Fruit fly (Drosophila melanogaster) whole organism, embryonic: ENCODE data around the gene Mct1.
A peak's percentile ranks its signal among the peaks of the same experiment; 100 is the strongest.

ENCODE experiments used
- Adf1 ChIP-seq: fragments of 200-800 bp; sonication (Bioruptor generic); IDR thresholded peaks from 2 replicates; pipeline ENCODE4 v1.3.6; 2022; ENCODE audit warnings: missing biosample characterization, missing genetic modification characterization
- BEAF-32 ChIP-seq: fragments of 200-800 bp; sonication (Bioruptor generic); optimal IDR thresholded peaks from 3 replicates; lab custom pipeline; 2017; ENCODE audit warnings: missing biosample characterization, missing genetic modification characterization, mild to moderate bottlenecking, moderate library complexity, missing genetic modification reagents
- Blimp-1 ChIP-seq: fragments of 200-800 bp; sonication (Bioruptor generic); optimal IDR thresholded peaks from 3 replicates; lab custom pipeline; 2018; ENCODE audit warnings: missing biosample characterization, missing genetic modification characterization, mild to moderate bottlenecking, moderate library complexity, missing genetic modification reagents
- CG10209 ChIP-seq: fragments of 200-800 bp; sonication (Bioruptor generic); optimal IDR thresholded peaks from 3 replicates; lab custom pipeline; 2017; ENCODE audit warnings: missing biosample characterization, mild to moderate bottlenecking, missing genetic modification characterization, missing genetic modification reagents
- CG11504 ChIP-seq: fragments of 200-800 bp; sonication (Bioruptor generic); optimal IDR thresholded peaks from 3 replicates; lab custom pipeline; 2019; ENCODE audit warnings: missing biosample characterization, mild to moderate bottlenecking, missing genetic modification characterization, moderate library complexity
- CG12236 ChIP-seq: fragments of 200-800 bp; sonication (Bioruptor generic); optimal IDR thresholded peaks from 2 replicates; lab custom pipeline; 2016; ENCODE audit warnings: missing biosample characterization, missing genetic modification characterization
- CG12391 ChIP-seq: fragments of 200-800 bp; sonication (Bioruptor generic); optimal IDR thresholded peaks from 3 replicates; lab custom pipeline; 2018; ENCODE audit warnings: missing biosample characterization, mild to moderate bottlenecking, missing genetic modification characterization, moderate library complexity
- CG12769 ChIP-seq: fragments of 200-800 bp; sonication (Bioruptor generic); optimal IDR thresholded peaks from 2 replicates; lab custom pipeline; 2019; ENCODE audit warnings: missing biosample characterization, mild to moderate bottlenecking, missing genetic modification characterization, moderate library complexity
- CG12942 ChIP-seq: fragments of 200-800 bp; sonication (Bioruptor generic); optimal IDR thresholded peaks from 3 replicates; lab custom pipeline; 2016; ENCODE audit warnings: missing biosample characterization, missing genetic modification characterization
- CG14965 ChIP-seq: fragments of 200-800 bp; sonication (Bioruptor generic); optimal IDR thresholded peaks from 2 replicates; lab custom pipeline; 2016; ENCODE audit warnings: missing biosample characterization, missing genetic modification characterization, borderline replicate concordance
- CG15269 ChIP-seq: fragments of 200-800 bp; sonication (Bioruptor generic); optimal IDR thresholded peaks from 2 replicates; lab custom pipeline; 2018; ENCODE audit warnings: missing biosample characterization, mild to moderate bottlenecking, missing genetic modification characterization, moderate library complexity
- CG15696 ChIP-seq: fragments of 200-800 bp; sonication (Bioruptor generic); optimal IDR thresholded peaks from 2 replicates; lab custom pipeline; 2019; ENCODE audit warnings: missing biosample characterization, mild to moderate bottlenecking, missing genetic modification characterization, moderate library complexity
- CG17829 ChIP-seq: fragments of 200-800 bp; optimal IDR thresholded peaks from 2 replicates; lab custom pipeline; 2019; ENCODE audit warnings: missing biosample characterization, mild to moderate bottlenecking, missing genetic modification characterization, moderate library complexity
- CG2120 ChIP-seq: fragments of 200-800 bp; sonication (Bioruptor generic); optimal IDR thresholded peaks from 3 replicates; lab custom pipeline; 2016; ENCODE audit warnings: missing biosample characterization, missing genetic modification characterization
- CG3163 ChIP-seq: fragments of 200-800 bp; sonication (Bioruptor generic); optimal IDR thresholded peaks from 3 replicates; lab custom pipeline; 2016; ENCODE audit warnings: missing biosample characterization, missing genetic modification characterization
- CG32532 ChIP-seq: fragments of 200-800 bp; sonication (Bioruptor generic); IDR thresholded peaks from 2 replicates; pipeline ENCODE4 v1.3.6; 2022; ENCODE audit warnings: missing biosample characterization, missing genetic modification characterization
- CG34376 ChIP-seq: fragments of 200-800 bp; sonication (Bioruptor generic); optimal IDR thresholded peaks from 2 replicates; lab custom pipeline; 2018; ENCODE audit warnings: missing biosample characterization, mild to moderate bottlenecking, missing genetic modification characterization
- CG7786 ChIP-seq: fragments of 200-800 bp; sonication (Bioruptor generic); optimal IDR thresholded peaks from 2 replicates; lab custom pipeline; 2016; ENCODE audit warnings: missing biosample characterization, missing genetic modification characterization
- CG7987 ChIP-seq: fragments of 200-800 bp; sonication (Bioruptor generic); optimal IDR thresholded peaks from 2 replicates; lab custom pipeline; 2018; ENCODE audit warnings: missing biosample characterization, mild to moderate bottlenecking, missing genetic modification characterization, moderate library complexity
- CG8924 ChIP-seq: fragments of 200-800 bp; optimal IDR thresholded peaks from 3 replicates; lab custom pipeline; 2019; ENCODE audit warnings: missing biosample characterization, mild to moderate bottlenecking, missing genetic modification characterization, moderate library complexity
- CoRest ChIP-seq: fragments of 200-800 bp; sonication (Bioruptor generic); optimal IDR thresholded peaks from 3 replicates; lab custom pipeline; 2018; ENCODE audit warnings: missing biosample characterization, mild to moderate bottlenecking, missing genetic modification characterization, moderate library complexity
- Dbx ChIP-seq: fragments of 200-800 bp; sonication (Bioruptor generic); IDR thresholded peaks from 3 replicates; pipeline ENCODE4 v1.3.6; 2022; ENCODE audit warnings: missing biosample characterization, missing genetic modification characterization
- Dp ChIP-seq: fragments of 200-800 bp; sonication (Bioruptor generic); optimal IDR thresholded peaks from 2 replicates; lab custom pipeline; 2018; ENCODE audit warnings: missing biosample characterization, mild to moderate bottlenecking, missing genetic modification characterization, moderate library complexity
- Drgx ChIP-seq: fragments of 200-800 bp; sonication (Bioruptor generic); IDR thresholded peaks from 2 replicates; pipeline ENCODE4 v1.3.6; 2022; ENCODE audit warnings: missing biosample characterization, missing genetic modification characterization
- ERR ChIP-seq: fragments of 200-800 bp; sonication (Bioruptor generic); optimal IDR thresholded peaks from 2 replicates; lab custom pipeline; 2016; ENCODE audit warnings: missing biosample characterization, missing genetic modification characterization
- Elba2 ChIP-seq: fragments of 200-800 bp; sonication (Bioruptor generic); optimal IDR thresholded peaks from 3 replicates; lab custom pipeline; 2016; ENCODE audit warnings: missing biosample characterization, missing genetic modification characterization
- Ets97D ChIP-seq: fragments of 200-800 bp; sonication (Bioruptor generic); optimal IDR thresholded peaks from 3 replicates; lab custom pipeline; 2016; ENCODE audit warnings: missing biosample characterization, missing genetic modification characterization
- Hr3 ChIP-seq: fragments of 200-800 bp; sonication (Bioruptor generic); optimal IDR thresholded peaks from 3 replicates; lab custom pipeline; 2016; ENCODE audit warnings: missing biosample characterization, missing genetic modification characterization
- Jarid2 ChIP-seq: fragments of 200-800 bp; sonication (Bioruptor generic); optimal IDR thresholded peaks from 3 replicates; lab custom pipeline; 2017; ENCODE audit warnings: mild to moderate bottlenecking, missing biosample characterization, missing genetic modification reagents, missing genetic modification characterization
- MBD-R2 ChIP-seq: fragments of 200-800 bp; sonication (Bioruptor generic); IDR thresholded peaks from 2 replicates; pipeline ENCODE4 v1.3.6; 2022; ENCODE audit warnings: missing biosample characterization, missing genetic modification characterization
- MESR4 ChIP-seq: fragments of 200-800 bp; sonication (Bioruptor generic); optimal IDR thresholded peaks from 2 replicates; lab custom pipeline; 2018; ENCODE audit warnings: missing biosample characterization, mild to moderate bottlenecking, missing genetic modification characterization, moderate library complexity
- Mad ChIP-seq: fragments of 200-800 bp; sonication (Bioruptor generic); optimal IDR thresholded peaks from 2 replicates; lab custom pipeline; 2016; ENCODE audit warnings: missing biosample characterization, missing genetic modification characterization
- Myb ChIP-seq: fragments of 200-800 bp; sonication (Bioruptor generic); optimal IDR thresholded peaks from 2 replicates; lab custom pipeline; 2016; ENCODE audit warnings: missing biosample characterization, missing genetic modification characterization
- Nf-YC ChIP-seq: fragments of 200-800 bp; optimal IDR thresholded peaks from 3 replicates; lab custom pipeline; 2019; ENCODE audit warnings: missing biosample characterization, mild to moderate bottlenecking, missing genetic modification characterization, moderate library complexity
- Optix ChIP-seq: fragments of 200-800 bp; sonication (Bioruptor generic); IDR thresholded peaks from 3 replicates; pipeline ENCODE4 v1.3.6; 2022; ENCODE audit warnings: missing biosample characterization, missing genetic modification characterization
- abd-A ChIP-seq: fragments of 200-800 bp; sonication (Bioruptor generic); optimal IDR thresholded peaks from 3 replicates; lab custom pipeline; 2019; ENCODE audit warnings: missing biosample characterization, mild to moderate bottlenecking, missing genetic modification characterization, moderate library complexity
- al ChIP-seq: fragments of 200-800 bp; sonication (Bioruptor generic); IDR thresholded peaks from 2 replicates; pipeline ENCODE4 v1.3.6; 2022; ENCODE audit warnings: missing biosample characterization, missing genetic modification characterization
- bab2 ChIP-seq: fragments of 200-800 bp; sonication (Bioruptor generic); optimal IDR thresholded peaks from 2 replicates; lab custom pipeline; 2016; ENCODE audit warnings: missing biosample characterization, missing genetic modification characterization
- chif ChIP-seq, 2 experiments: fragments of 200-800 bp; sonication (Bioruptor generic); optimal IDR thresholded peaks; 3 replicates each; lab custom pipeline; 2016; ENCODE audit warnings: missing biosample characterization in 2 of 2, missing genetic modification characterization in 2 of 2
- crol ChIP-seq: fragments of 200-800 bp; sonication (Bioruptor generic); IDR thresholded peaks from 2 replicates; pipeline ENCODE4 v1.3.6; 2022; ENCODE audit warnings: missing biosample characterization, missing genetic modification characterization
- dati ChIP-seq: fragments of 200-800 bp; sonication (Bioruptor generic); IDR thresholded peaks from 2 replicates; pipeline ENCODE4 v1.3.6; 2022; ENCODE audit warnings: missing biosample characterization, missing genetic modification characterization
- eve ChIP-seq, 2 experiments: fragments of >200 bp; optimal IDR thresholded peaks; 2 replicates each; lab custom pipeline; 2017; ENCODE audit warnings: missing biosample characterization in 2 of 2, missing genetic modification characterization in 2 of 2
- gro ChIP-seq: fragments of 200-800 bp; sonication (Bioruptor generic); optimal IDR thresholded peaks from 2 replicates; lab custom pipeline; 2016; ENCODE audit warnings: missing biosample characterization, missing genetic modification characterization
- gsb-n ChIP-seq: fragments of 200-800 bp; sonication (Bioruptor generic); optimal IDR thresholded peaks from 3 replicates; lab custom pipeline; 2018; ENCODE audit warnings: missing biosample characterization, mild to moderate bottlenecking, missing genetic modification characterization
- kay ChIP-seq: fragments of 200-800 bp; sonication (Bioruptor generic); optimal IDR thresholded peaks from 2 replicates; lab custom pipeline; 2016; ENCODE audit warnings: missing biosample characterization, missing genetic modification characterization
- nmo ChIP-seq: fragments of 200-800 bp; sonication (Bioruptor generic); optimal IDR thresholded peaks from 2 replicates; lab custom pipeline; 2018; ENCODE audit warnings: missing biosample characterization, mild to moderate bottlenecking, missing genetic modification characterization, moderate library complexity
- onecut ChIP-seq: fragments of 200-800 bp; sonication (Bioruptor generic); IDR thresholded peaks from 2 replicates; pipeline ENCODE4 v1.3.6; 2022; ENCODE audit warnings: missing biosample characterization, missing genetic modification characterization
- pnt ChIP-seq: fragments of 200-800 bp; sonication (Bioruptor generic); optimal IDR thresholded peaks from 3 replicates; lab custom pipeline; 2016; ENCODE audit warnings: missing biosample characterization, missing genetic modification characterization
- sima ChIP-seq: fragments of 200-800 bp; sonication (Bioruptor generic); optimal IDR thresholded peaks from 2 replicates; lab custom pipeline; 2016; ENCODE audit warnings: missing biosample characterization, missing genetic modification characterization
- sqz ChIP-seq: fragments of 200-800 bp; sonication (Bioruptor generic); optimal IDR thresholded peaks from 3 replicates; lab custom pipeline; 2018; ENCODE audit warnings: missing biosample characterization, mild to moderate bottlenecking, missing genetic modification characterization
- tin ChIP-seq: fragments of 200-800 bp; sonication (Bioruptor generic); optimal IDR thresholded peaks from 3 replicates; lab custom pipeline; 2016; ENCODE audit warnings: missing biosample characterization, missing genetic modification characterization

The Mct1 gene

DNA sequence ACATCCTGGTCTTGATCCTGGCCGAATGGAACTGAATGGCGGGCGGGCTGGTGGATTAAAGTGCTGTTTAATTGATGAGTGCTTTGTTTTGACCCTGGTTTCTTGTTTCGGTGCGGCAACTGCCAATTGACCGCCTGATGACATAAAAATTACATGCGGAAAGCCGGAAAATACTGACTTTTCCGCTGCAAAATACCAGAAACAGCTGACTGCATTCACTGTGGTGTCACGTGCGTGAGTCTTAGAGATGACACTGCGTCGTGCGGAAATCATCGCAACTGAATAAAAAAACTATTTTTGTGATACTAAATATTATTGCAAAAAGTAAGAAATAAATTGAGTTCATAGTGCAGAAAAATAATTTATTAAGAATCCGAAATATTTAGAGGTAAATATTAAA is 39.5 kb upstream of the Mct1 start, which contains the start of gene bcn92 (continued):
- TF ChIP-seq onecut (no peak), Nf-YC (tag; lab: Kevin White, UChicago) (peak; percentile 37), Blimp-1 (GFP tag; lab: Kevin White, UChicago) (peak; percentile 20), CG15696 (no peak), CG7786 (GFP tag; lab: Kevin White, UChicago) (peak; percentile 33), bab2 (peak; percentile 33), MBD-R2 (GFP tag; lab: Robert Waterston, UW) (peak; percentile 91), Myb (GFP tag; lab: Kevin White, UChicago) (peak; percentile 45), CoRest (tag; lab: Kevin White, UChicago) (peak; percentile 22), CG15269 (tag; lab: Kevin White, UChicago) (peak; percentile 43), pnt (peak; percentile 14), gsb-n (tag; lab: Kevin White, UChicago) (no peak), tin (GFP tag; lab: Kevin White, UChicago) (peak; percentile 52), Jarid2 (no peak), ERR (GFP tag; lab: Kevin White, UChicago) (peak; percentile 19), Ets97D (GFP tag; lab: Kevin White, UChicago) (peak; percentile 48), Hr3 (no peak), CG32532 (GFP tag; lab: Robert Waterston, UW) (peak; percentile 61), sqz (GFP tag; lab: Kevin White, UChicago) (peak; percentile 19), CG10209 (GFP tag; lab: Kevin White, UChicago) (peak; percentile 19), CG12236 (GFP tag; lab: Kevin White, UChicago) (no peak), sima (GFP tag; lab: Kevin White, UChicago) (no peak), Drgx (GFP tag; lab: Robert Waterston, UW) (0 out of 2 replicates have a peak, but pooled peaks have one; percentile 8), CG2120 (GFP tag; lab: Kevin White, UChicago) (peak; percentile 65), eve (GFP tag; optimal IDR thresholded peaks at IDR 0.05; lab: Kevin White, UChicago) (no peak), CG34376 (GFP tag; lab: Kevin White, UChicago) (peak; percentile 33), CG12942 (GFP tag; lab: Kevin White, UChicago) (peak; percentile 25), Dbx (GFP tag; lab: Robert Waterston, UW) (peak; percentile 70), CG12391 (peak; percentile 64), dati (GFP tag; lab: Robert Waterston, UW) (no peak), Dp (GFP tag; lab: Kevin White, UChicago) (peak; percentile 10), gro (GFP tag; lab: Kevin White, UChicago) (peak; percentile 59), CG7987 (GFP tag; lab: Kevin White, UChicago) (no peak), CG14965 (GFP tag; lab: Kevin White, UChicago) (no peak), Mad (GFP tag; lab: Kevin White, UChicago) (peak; percentile 39), MESR4 (GFP tag; lab: Kevin White, UChicago) (peak; percentile 53), Optix (GFP tag; lab: Robert Waterston, UW) (0 out of 3 replicates have a peak, but pooled peaks have one; percentile 12), CG12769 (tag; lab: Kevin White, UChicago) (peak; percentile 46), BEAF-32 (GFP tag; lab: Kevin White, UChicago) (peak; percentile 90), chif (GFP tag; optimal IDR thresholded peaks at IDR 0.05; lab: Kevin White, UChicago) (peak; percentile 12 to 35)

DNA sequence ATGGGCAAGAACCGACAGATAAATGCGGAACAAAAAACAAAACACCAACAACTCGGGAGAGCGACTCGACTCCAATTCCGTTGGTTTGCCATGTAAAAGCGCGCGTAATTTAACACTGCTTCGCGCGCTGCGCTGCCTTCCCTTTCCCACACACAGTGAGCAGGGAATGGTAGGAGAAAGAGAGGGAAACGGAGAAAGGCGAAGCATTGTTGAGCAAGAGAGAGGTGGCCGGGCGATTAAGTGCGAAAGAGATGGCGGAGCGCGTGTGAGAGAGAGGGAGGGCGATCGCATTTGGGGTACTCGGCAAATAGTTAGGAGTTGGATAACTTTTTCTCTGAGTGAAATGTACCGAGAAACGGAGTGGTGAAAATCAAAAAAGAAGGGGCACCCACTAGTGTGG is 33.1 kb upstream of the Mct1 start:
- TF ChIP-seq Adf1 (GFP tag; lab: Robert Waterston, UW) (peak; percentile 60; the same call in 1 of the 2 replicates), nmo (GFP tag; lab: Kevin White, UChicago) (peak; percentile 20), CG17829 (tag; lab: Kevin White, UChicago) (peak; percentile 32), MBD-R2 (GFP tag; lab: Robert Waterston, UW) (peak; percentile 19; the same call in 1 of the 2 replicates), CG8924 (peak; percentile 5), abd-A (tag; lab: Kevin White, UChicago) (no peak), Dp (GFP tag; lab: Kevin White, UChicago) (peak; percentile 65), al (GFP tag; lab: Robert Waterston, UW) (no peak), crol (peak; percentile 97), kay (GFP tag; lab: Kevin White, UChicago) (no peak), CG11504 (no peak), CG3163 (peak; percentile 46), Elba2 (GFP tag; lab: Kevin White, UChicago) (peak; percentile 28)
